Worm (Caenorhabditis elegans): ENCODE results near the gene rpt-3.

The rpt-3 gene

DNA sequence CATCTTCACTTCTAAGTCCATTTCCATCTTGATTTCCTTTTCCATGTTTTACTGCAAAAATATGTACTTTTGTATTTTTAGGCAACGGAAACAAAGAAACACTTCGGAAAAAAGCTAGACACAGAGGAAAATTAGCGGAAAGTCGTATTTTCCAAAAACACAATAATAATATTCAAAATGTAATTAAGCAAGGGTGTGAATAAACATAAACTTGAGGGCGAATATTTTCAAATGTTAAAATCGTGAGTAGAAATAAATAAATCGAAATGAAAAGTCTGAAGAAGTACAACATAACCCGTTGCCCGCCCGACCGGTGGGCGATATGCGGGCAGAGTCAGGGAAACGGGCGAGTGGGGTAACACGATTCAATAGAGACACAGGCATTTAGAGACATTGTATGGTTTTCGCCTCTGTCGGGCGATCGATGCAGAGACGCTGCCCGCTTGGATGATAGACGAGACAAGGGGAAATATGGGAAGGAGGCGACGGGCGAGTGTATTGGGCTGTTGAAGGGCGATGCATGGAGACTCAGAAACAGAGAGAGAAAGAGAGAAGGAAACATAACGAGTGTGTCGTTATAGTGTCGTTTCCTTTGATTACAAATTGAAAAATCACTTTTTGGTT is 47.5 kb downstream of the rpt-3 start, which contains the start of gene C09E7.4 (continued):
- TF ChIP-seq fkh-6 (tag; optimal IDR thresholded peaks at IDR 0.05): no peak
- no peak for TF ChIP-seq pax-1 (tag; optimal IDR thresholded peaks at IDR 0.05)
- no peak for TF ChIP-seq K02D7.2 (tag; optimal IDR thresholded peaks at IDR 0.05)
- peak; percentile 16 for TF ChIP-seq ets-4 (tag; optimal IDR thresholded peaks at IDR 0.05)
- peak; percentile 69 for TF ChIP-seq ceh-14 (tag; optimal IDR thresholded peaks at IDR 0.05)
- peak; percentile 30 for TF ChIP-seq dmd-4 (tag; optimal IDR thresholded peaks at IDR 0.05; ENCODE audit: borderline replicate concordance)
- TF ChIP-seq che-1 (tag; optimal IDR thresholded peaks at IDR 0.05): peak; percentile 8
- TF ChIP-seq hlh-13 (GFP tag; optimal IDR thresholded peaks at IDR 0.05): no peak
- no peak for TF ChIP-seq sox-2 (GFP tag; IDR thresholded peaks at IDR 0.05)
- no peak for TF ChIP-seq ceh-22 (tag; optimal IDR thresholded peaks at IDR 0.05)
- peak; percentile 71 for TF ChIP-seq nfya-1 (tag; optimal IDR thresholded peaks at IDR 0.05)
- peak; percentile 29 for TF ChIP-seq sox-4 (tag; optimal IDR thresholded peaks at IDR 0.05)
- TF ChIP-seq tbx-2 (tag; optimal IDR thresholded peaks at IDR 0.05): peak; percentile 84
- TF ChIP-seq unc-55 (GFP tag; optimal IDR thresholded peaks at IDR 0.05): peak; percentile 94
- peak; percentile 18 for TF ChIP-seq pros-1 (tag; optimal IDR thresholded peaks at IDR 0.05)
- TF ChIP-seq C38D4.7 (GFP tag; optimal IDR thresholded peaks at IDR 0.05): no peak
- peak; percentile 76 for TF ChIP-seq ceh-48 (tag; optimal IDR thresholded peaks at IDR 0.05)
- peak; percentile 64 for TF ChIP-seq ceh-2 (tag; optimal IDR thresholded peaks at IDR 0.05)
